Fruit fly (Drosophila melanogaster): Measurements from ENCODE around the gene CG11694.
A peak's percentile ranks its signal among the peaks of the same experiment; 100 is the strongest.

Gene CG11694

dm6 chr3R:8303848-8304247 lies 8.1 kb downstream of the CG11694 start, which contains the start of gene nac (continued):
- TF ChIP-seq bcd (GFP tag; optimal IDR thresholded peaks at IDR 0.05) (no peak), CG7271 (tag; optimal IDR thresholded peaks at IDR 0.05) (no peak), Pdp1 (GFP tag; optimal IDR thresholded peaks at IDR 0.05) (peak in 1 of 2 experiments; percentile 21), Ravus (GFP tag; IDR thresholded peaks at IDR 0.05) (no peak), HLH54F (GFP tag; optimal IDR thresholded peaks at IDR 0.05) (no peak), CG33213 (GFP tag; optimal IDR thresholded peaks at IDR 0.05) (no peak), fd96Cb (tag; optimal IDR thresholded peaks at IDR 0.05) (no peak), CG3065 (GFP tag; optimal IDR thresholded peaks at IDR 0.05) (no peak), Ssrp (tag; optimal IDR thresholded peaks at IDR 0.05) (no peak), NfI (GFP tag; optimal IDR thresholded peaks at IDR 0.05) (no peak), MESR4 (GFP tag; optimal IDR thresholded peaks at IDR 0.05) (peak; percentile 41), CG14860 (GFP tag; IDR thresholded peaks at IDR 0.05; ENCODE audit: partially characterized antibody) (no peak), CG6791 (GFP tag; IDR thresholded peaks at IDR 0.05; ENCODE audit: partially characterized antibody) (no peak), CG11247 (GFP tag; IDR thresholded peaks at IDR 0.05) (peak; percentile 38; the same call in 1 of the 2 replicates), CG11456 (GFP tag; IDR thresholded peaks at IDR 0.05) (no peak), E2f1 (GFP tag; IDR thresholded peaks at IDR 0.05) (no peak), NFAT (GFP tag; IDR thresholded peaks at IDR 0.05) (peak; percentile 37), CG13287 (GFP tag; IDR thresholded peaks at IDR 0.05; ENCODE audit: partially characterized antibody) (peak; percentile 35), sd (tag; optimal IDR thresholded peaks at IDR 0.05) (no peak), CG10274 (GFP tag; optimal IDR thresholded peaks at IDR 0.05) (no peak), CG17912 (GFP tag; optimal IDR thresholded peaks at IDR 0.05) (no peak), Rfx (GFP tag; IDR thresholded peaks at IDR 0.05) (peak; percentile 40; the same call in 1 of the 2 replicates), Ets65A (GFP tag) (peak; percentile 11), z (GFP tag; IDR thresholded peaks at IDR 0.05) (peak; percentile 78), Neu2 (GFP tag; optimal IDR thresholded peaks at IDR 0.05; ENCODE audit: borderline replicate concordance) (no peak), otp (GFP tag; IDR thresholded peaks at IDR 0.05) (no peak), fd3F (GFP tag; optimal IDR thresholded peaks at IDR 0.05) (no peak), toy (GFP tag; IDR thresholded peaks at IDR 0.05) (no peak), CG9727 (GFP tag; optimal IDR thresholded peaks at IDR 0.05) (no peak), sr (GFP tag; IDR thresholded peaks at IDR 0.05) (no peak), CG17829 (tag; optimal IDR thresholded peaks at IDR 0.05) (no peak), CG7987 (GFP tag; optimal IDR thresholded peaks at IDR 0.05) (peak; percentile 12), CG31441 (GFP tag; IDR thresholded peaks at IDR 0.05) (no peak), Bteb2 (GFP tag; optimal IDR thresholded peaks at IDR 0.05) (no peak), CG1233 (GFP tag; optimal IDR thresholded peaks at IDR 0.05) (no peak), lmd (GFP tag; IDR thresholded peaks at IDR 0.05) (no peak; the same call in 1 of the 2 replicates), Dip3 (GFP tag; optimal IDR thresholded peaks at IDR 0.05) (no peak), CG17385 (GFP tag; optimal IDR thresholded peaks at IDR 0.05) (peak; percentile 12), dpn (GFP tag; optimal IDR thresholded peaks at IDR 0.05) (peak; percentile 1 to 9), da (GFP tag; optimal IDR thresholded peaks at IDR 0.05) (no peak), CG5953 (GFP tag; IDR thresholded peaks at IDR 0.05) (no peak), CG1024 (GFP tag; IDR thresholded peaks at IDR 0.05) (no peak), rib (GFP tag; IDR thresholded peaks at IDR 0.05) (no peak), fd64A (GFP tag; optimal IDR thresholded peaks at IDR 0.05) (no peak), CG3163 (GFP tag; optimal IDR thresholded peaks at IDR 0.05) (no peak), Oaz (GFP tag; IDR thresholded peaks at IDR 0.05) (no peak), insv (GFP tag; optimal IDR thresholded peaks at IDR 0.05) (no peak), CG18476 (GFP tag; optimal IDR thresholded peaks at IDR 0.05) (peak; percentile 100), CG2875 (GFP tag; optimal IDR thresholded peaks at IDR 0.05) (no peak), CG4360 (GFP tag; IDR thresholded peaks at IDR 0.05) (no peak), Hr3 (GFP tag; optimal IDR thresholded peaks at IDR 0.05) (no peak), h (optimal IDR thresholded peaks at IDR 0.05) (no peak)

Measured in whole organism, embryonic.